Worm (Caenorhabditis elegans) whole organism, L3 larva: ENCODE measurements around the gene zipt-13.

Experiments used
- R02D3.7 ChIP-seq: fragments of 150-350 bp; optimal IDR thresholded peaks from 2 replicates; lab custom pipeline; 2014; ENCODE audit warnings: missing biosample characterization, missing genetic modification characterization
- ZK546.5 ChIP-seq: sonication (generic microtip); optimal IDR thresholded peaks from 2 replicates; lab custom pipeline; 2017; ENCODE audit warnings: missing biosample characterization, missing genetic modification characterization
- aly-2 ChIP-seq: fragments of 150-350 bp; optimal IDR thresholded peaks from 2 replicates; lab custom pipeline; 2014; ENCODE audit warnings: missing biosample characterization, missing genetic modification characterization
- ama-1 ChIP-seq: fragments of 150-350 bp; optimal IDR thresholded peaks from 2 replicates; lab custom pipeline; 2018
- ceh-16 ChIP-seq: sonication (generic microtip); optimal IDR thresholded peaks from 2 replicates; lab custom pipeline; 2017; ENCODE audit warnings: missing biosample characterization, missing genetic modification characterization
- ceh-28 ChIP-seq: fragments of 150-350 bp; optimal IDR thresholded peaks from 2 replicates; lab custom pipeline; 2014; ENCODE audit warnings: missing biosample characterization, missing genetic modification reagents, missing genetic modification characterization
- ceh-9 ChIP-seq: sonication (generic microtip); optimal IDR thresholded peaks from 2 replicates; lab custom pipeline; 2018; ENCODE audit warnings: missing biosample characterization, missing genetic modification characterization
- daf-12 ChIP-seq: fragments of 150-350 bp; optimal IDR thresholded peaks from 2 replicates; lab custom pipeline; 2014; ENCODE audit warnings: missing biosample characterization, missing genetic modification reagents, missing genetic modification characterization
- egl-5 ChIP-seq: fragments of 150-350 bp; optimal IDR thresholded peaks from 2 replicates; lab custom pipeline; 2017; ENCODE audit warnings: missing biosample characterization, missing genetic modification reagents, missing genetic modification characterization, inconsistent platforms
- elt-1 ChIP-seq: fragments of 150-350 bp; optimal IDR thresholded peaks from 2 replicates; lab custom pipeline; 2014; ENCODE audit warnings: missing biosample characterization, missing genetic modification characterization
- elt-2 ChIP-seq: sonication (generic microtip); optimal IDR thresholded peaks from 2 replicates; lab custom pipeline; 2016; ENCODE audit warnings: missing genetic modification reagents, mild to moderate bottlenecking, missing genetic modification characterization, missing compliant biosample characterization
- elt-3 ChIP-seq, 3 experiments: fragments of 150-350 bp in 1 of 3; sonication (generic microtip) in 2 of 3; optimal IDR thresholded peaks; 2 replicates in 2 of 3; 4 replicates in 1 of 3; lab custom pipeline; 2014 to 2017; ENCODE audit warnings: missing biosample characterization in 3 of 3, missing genetic modification characterization in 3 of 3
- eor-1 ChIP-seq, 2 experiments: fragments of 150-350 bp; optimal IDR thresholded peaks; 2 replicates each; lab custom pipeline; 2014 to 2018; ENCODE audit warnings: missing biosample characterization in 2 of 2, missing genetic modification characterization in 2 of 2
- fkh-10 ChIP-seq: sonication (generic microtip); optimal IDR thresholded peaks from 2 replicates; lab custom pipeline; 2017; ENCODE audit warnings: missing biosample characterization, missing genetic modification reagents, missing genetic modification characterization
- fkh-2 ChIP-seq: fragments of 150-350 bp; optimal IDR thresholded peaks from 2 replicates; lab custom pipeline; 2014; ENCODE audit warnings: missing biosample characterization, missing genetic modification reagents, missing genetic modification characterization
- fos-1 ChIP-seq: fragments of 150-350 bp; optimal IDR thresholded peaks from 2 replicates; lab custom pipeline; 2014; ENCODE audit warnings: missing biosample characterization, missing genetic modification characterization
- hmg-11 ChIP-seq: sonication (generic microtip); optimal IDR thresholded peaks from 2 replicates; lab custom pipeline; 2016; ENCODE audit warnings: missing genetic modification characterization, missing compliant biosample characterization
- jun-1 ChIP-seq: fragments of 150-350 bp; optimal IDR thresholded peaks from 2 replicates; lab custom pipeline; 2014; ENCODE audit warnings: missing biosample characterization, missing genetic modification reagents, missing genetic modification characterization
- lin-15B ChIP-seq: fragments of 150-350 bp; optimal IDR thresholded peaks from 2 replicates; lab custom pipeline; 2014; ENCODE audit warnings: missing biosample characterization, missing genetic modification characterization
- lin-39 ChIP-seq: fragments of 150-350 bp; optimal IDR thresholded peaks from 2 replicates; lab custom pipeline; 2018; ENCODE audit warnings: missing biosample characterization, missing genetic modification reagents, missing genetic modification characterization
- lsy-12 ChIP-seq: sonication (generic microtip); optimal IDR thresholded peaks from 2 replicates; lab custom pipeline; 2016; ENCODE audit warnings: mild to moderate bottlenecking, missing genetic modification characterization, missing compliant biosample characterization
- mml-1 ChIP-seq: fragments of 150-350 bp; sonication (generic microtip); optimal IDR thresholded peaks from 3 replicates; lab custom pipeline; 2014; ENCODE audit warnings: missing biosample characterization, missing genetic modification characterization
- nfya-1 ChIP-seq: sonication (generic microtip); optimal IDR thresholded peaks from 2 replicates; lab custom pipeline; 2017; ENCODE audit warnings: missing genetic modification characterization, mild to moderate bottlenecking, missing compliant biosample characterization, antibody characterized with exemption, moderate library complexity; ENCODE audit not compliant: insufficient read depth
- nhr-11 ChIP-seq: fragments of 150-350 bp; optimal IDR thresholded peaks from 2 replicates; lab custom pipeline; 2014; ENCODE audit warnings: missing biosample characterization, missing genetic modification characterization
- nhr-23 ChIP-seq: fragments of 150-350 bp; optimal IDR thresholded peaks from 2 replicates; lab custom pipeline; 2014; ENCODE audit warnings: missing biosample characterization, missing genetic modification reagents, missing genetic modification characterization
- nhr-237 ChIP-seq: fragments of 150-350 bp; optimal IDR thresholded peaks from 2 replicates; lab custom pipeline; 2014; ENCODE audit warnings: missing biosample characterization, missing genetic modification characterization
- nhr-25 ChIP-seq: sonication (generic microtip); optimal IDR thresholded peaks from 2 replicates; lab custom pipeline; 2017; ENCODE audit warnings: missing biosample characterization, missing genetic modification characterization
- nhr-28 ChIP-seq: fragments of 150-350 bp; optimal IDR thresholded peaks from 2 replicates; lab custom pipeline; 2014; ENCODE audit warnings: missing biosample characterization, missing genetic modification characterization
- nhr-43 ChIP-seq: sonication (generic microtip); optimal IDR thresholded peaks from 2 replicates; lab custom pipeline; 2016; ENCODE audit warnings: mild to moderate bottlenecking, missing genetic modification characterization, missing compliant biosample characterization; ENCODE audit not compliant: poor library complexity, severe bottlenecking
- nhr-67 ChIP-seq: fragments of 150-350 bp; optimal IDR thresholded peaks from 2 replicates; lab custom pipeline; 2014; ENCODE audit warnings: missing biosample characterization, missing genetic modification characterization
- nhr-77 ChIP-seq: fragments of 150-350 bp; optimal IDR thresholded peaks from 2 replicates; lab custom pipeline; 2014; ENCODE audit warnings: missing biosample characterization, missing genetic modification characterization
- pha-4 ChIP-seq: fragments of 150-350 bp; optimal IDR thresholded peaks from 2 replicates; lab custom pipeline; 2014; ENCODE audit warnings: missing biosample characterization, missing genetic modification reagents, missing genetic modification characterization
- skn-1 ChIP-seq: fragments of 150-350 bp; optimal IDR thresholded peaks from 2 replicates; lab custom pipeline; 2014; ENCODE audit warnings: missing biosample characterization, missing genetic modification characterization
- snpc-4 ChIP-seq: fragments of 150-350 bp; optimal IDR thresholded peaks from 2 replicates; lab custom pipeline; 2014; ENCODE audit warnings: missing biosample characterization, missing genetic modification characterization
- tbx-2 ChIP-seq: sonication (generic microtip); optimal IDR thresholded peaks from 2 replicates; lab custom pipeline; 2016; ENCODE audit warnings: mild to moderate bottlenecking, missing genetic modification characterization, missing compliant biosample characterization
- unc-62 ChIP-seq: fragments of 150-350 bp; sonication (generic microtip); optimal IDR thresholded peaks from 4 replicates; lab custom pipeline; 2014; ENCODE audit warnings: missing biosample characterization, missing genetic modification reagents, missing genetic modification characterization
- ztf-11 ChIP-seq: fragments of 150-350 bp; optimal IDR thresholded peaks from 2 replicates; lab custom pipeline; 2014; ENCODE audit warnings: missing biosample characterization, missing genetic modification characterization
- ztf-4 ChIP-seq: fragments of 150-350 bp; optimal IDR thresholded peaks from 2 replicates; lab custom pipeline; 2014; ENCODE audit warnings: missing biosample characterization, missing genetic modification characterization

zipt-13 gene

DNA sequence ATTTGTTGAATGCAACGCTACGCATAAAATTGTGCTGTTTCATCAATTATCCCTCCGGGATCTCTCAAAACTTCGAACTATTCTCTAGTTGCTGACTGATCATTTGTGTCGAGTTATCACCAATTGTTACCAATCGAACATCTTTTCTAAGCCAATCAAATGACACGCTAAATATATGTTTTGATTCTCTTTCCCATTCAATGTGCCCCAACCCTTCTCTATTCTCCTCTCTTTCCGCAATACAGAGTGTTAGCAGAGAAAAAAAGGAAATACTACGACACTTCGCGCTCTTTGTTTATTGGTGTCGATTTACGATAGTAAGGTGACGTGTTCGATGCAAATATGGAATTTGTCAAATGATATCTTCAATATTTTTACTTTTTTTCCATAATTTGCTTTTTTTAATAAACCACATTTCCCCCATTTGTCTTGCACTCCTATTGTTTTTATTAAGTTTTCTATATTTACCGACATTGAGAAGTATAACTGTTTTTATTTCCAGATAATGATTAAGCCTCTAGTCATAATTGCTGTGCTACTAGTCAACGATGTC lies 39.5 kb downstream of the zipt-13 start, which contains the start of gene nucb-1 (continued):
- TF ChIP-seq nfya-1 (peak; percentile 91), ama-1 (lab: Kevin White, UChicago) (no peak), lin-39 (tag; lab: Kevin White, UChicago) (peak; percentile 57), lsy-12 (tag; lab: Kevin White, UChicago) (no peak), R02D3.7 (tag; lab: Kevin White, UChicago) (peak; percentile 93), daf-12 (tag; lab: Kevin White, UChicago) (no peak), nhr-23 (tag; lab: Kevin White, UChicago) (peak; percentile 94), ztf-11 (tag; lab: Kevin White, UChicago) (no peak), fos-1 (tag; lab: Kevin White, UChicago) (no peak), aly-2 (tag; lab: Kevin White, UChicago) (no peak), lin-15B (tag; lab: Kevin White, UChicago) (peak; percentile 49), ceh-9 (tag; lab: Kevin White, UChicago) (no peak), tbx-2 (no peak)

- no peak for TF ChIP-seq nhr-67 (tag; lab: Kevin White, UChicago)
- no peak for TF ChIP-seq elt-1 (tag; lab: Kevin White, UChicago)
- TF ChIP-seq lin-39 (tag; lab: Kevin White, UChicago) = no peak
- TF ChIP-seq R02D3.7 (tag; lab: Kevin White, UChicago) = no peak
- TF ChIP-seq elt-3 (tag; optimal IDR thresholded peaks at IDR 0.05; lab: Kevin White, UChicago) = no peak
- TF ChIP-seq nhr-25 (tag; lab: Kevin White, UChicago) = peak; percentile 76
- no peak for TF ChIP-seq skn-1 (tag; lab: Kevin White, UChicago)
- no peak for TF ChIP-seq ztf-11 (tag; lab: Kevin White, UChicago)
- TF ChIP-seq fos-1 (tag; lab: Kevin White, UChicago) = no peak
- no peak for TF ChIP-seq lin-15B (tag; lab: Kevin White, UChicago)
- peak; percentile 30 for TF ChIP-seq hmg-11 (tag; lab: Kevin White, UChicago)
- TF ChIP-seq pha-4 (tag; lab: Kevin White, UChicago) = peak; percentile 40
- TF ChIP-seq nfya-1 = peak; percentile 11
- peak; percentile 54 for TF ChIP-seq nhr-23 (tag; lab: Kevin White, UChicago)
- TF ChIP-seq, all 47 proteins: peak for 5
Measured at ce11 chrX:10194327-10195096, 42.2 kb downstream of the zipt-13 start, which contains the start of gene myrf-2. myrf-2 (minus strand) TSS chrX:10194377.

DNA sequence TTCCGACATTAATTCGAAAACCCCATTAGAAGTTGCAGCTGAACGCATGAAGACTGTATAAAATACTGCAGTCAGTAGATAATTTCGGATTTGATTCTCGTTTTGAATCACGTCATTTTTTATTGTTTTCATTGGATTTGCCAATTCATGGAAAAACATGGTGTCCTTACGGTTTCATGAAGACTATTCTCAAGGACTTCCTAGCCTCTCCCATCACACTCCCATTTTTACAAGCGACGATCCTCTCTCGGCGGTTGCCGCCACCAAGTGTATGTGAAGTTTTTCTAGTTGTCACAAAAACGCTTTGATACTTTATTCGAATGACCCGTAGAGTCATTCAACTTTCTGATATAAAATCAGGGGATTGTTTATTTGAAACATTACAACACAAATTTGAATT lies 46.9 kb downstream of the zipt-13 start:
- TF ChIP-seq nhr-25 (tag; lab: Kevin White, UChicago) = peak; percentile 68
- TF ChIP-seq lsy-12 (tag; lab: Kevin White, UChicago) = no peak
- TF ChIP-seq elt-2 (tag; lab: Kevin White, UChicago) = no peak

DNA sequence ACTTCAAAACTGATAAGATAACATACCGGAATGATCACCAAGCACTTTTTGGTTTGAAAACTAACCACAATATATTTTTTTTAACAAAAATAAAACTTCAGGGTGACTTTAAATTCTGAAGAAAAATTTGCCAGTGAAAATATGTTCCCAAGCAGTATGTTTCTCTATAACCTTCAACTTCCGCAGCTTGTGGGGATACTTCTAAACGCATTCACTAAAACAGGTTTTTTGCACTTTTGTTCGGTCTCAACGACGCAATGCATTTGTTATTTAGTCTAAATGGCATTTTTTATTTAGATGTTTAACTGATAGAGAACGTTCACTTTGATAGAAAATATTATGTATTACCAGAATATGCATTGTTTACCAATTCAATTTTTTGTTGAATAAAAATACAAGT lies 47.5 kb downstream of the zipt-13 start:
- TF ChIP-seq hmg-11 (tag; lab: Kevin White, UChicago) (no peak), nhr-25 (tag; lab: Kevin White, UChicago) (peak; percentile 83), nhr-237 (no peak)

ce11 chrX:10188493-10188895 lies 48.2 kb downstream of the zipt-13 start:
- TF ChIP-seq nhr-25 (tag; lab: Kevin White, UChicago) (peak; percentile 71), nhr-77 (tag; lab: Kevin White, UChicago) (no peak), nhr-237 (no peak), nfya-1 (peak; percentile 84), lin-39 (tag; lab: Kevin White, UChicago) (peak; percentile 94), snpc-4 (tag; lab: Kevin White, UChicago) (peak; percentile 50), fos-1 (tag; lab: Kevin White, UChicago) (peak; percentile 55), elt-2 (tag; lab: Kevin White, UChicago) (peak; percentile 55), ZK546.5 (tag; lab: Kevin White, UChicago) (no peak), ceh-28 (tag; lab: Kevin White, UChicago) (peak; percentile 41), jun-1 (tag; lab: Kevin White, UChicago) (peak; percentile 74), ama-1 (lab: Kevin White, UChicago) (no peak), lsy-12 (tag; lab: Kevin White, UChicago) (peak; percentile 68), ztf-4 (tag; lab: Kevin White, UChicago) (no peak), nhr-11 (tag; lab: Kevin White, UChicago) (peak; percentile 79), lin-15B (tag; lab: Kevin White, UChicago) (peak; percentile 39), fkh-10 (peak; percentile 28), ceh-9 (tag; lab: Kevin White, UChicago) (no peak), mml-1 (tag; lab: Kevin White, UChicago) (no peak), daf-12 (tag; lab: Kevin White, UChicago) (no peak), egl-5 (tag; lab: Kevin White, UChicago) (peak; percentile 60), fkh-2 (tag; lab: Kevin White, UChicago) (no peak), nhr-43 (tag; lab: Kevin White, UChicago) (peak; percentile 62), ztf-11 (tag; lab: Kevin White, UChicago) (no peak), tbx-2 (peak; percentile 65), ceh-16 (no peak), eor-1 (tag; optimal IDR thresholded peaks at IDR 0.05; lab: Kevin White, UChicago) (no peak), unc-62 (peak; percentile 75), pha-4 (tag; lab: Kevin White, UChicago) (peak; percentile 74), hmg-11 (tag; lab: Kevin White, UChicago) (peak; percentile 94), nhr-28 (tag; lab: Kevin White, UChicago) (no peak), elt-1 (tag; lab: Kevin White, UChicago) (peak; percentile 54)
